Worm (Caenorhabditis elegans): ENCODE measurements around the gene K10D6.3.

ce11 chrV:11220936-11221335 is 20.5 kb downstream of the K10D6.3 start, which contains the start of gene T19B10.2:
- TF ChIP-seq nhr-77 (tag; optimal IDR thresholded peaks at IDR 0.05) (no peak), ceh-16 (tag; optimal IDR thresholded peaks at IDR 0.05) (no peak), sea-2 (GFP tag; optimal IDR thresholded peaks at IDR 0.05) (no peak), nhr-76 (tag; optimal IDR thresholded peaks at IDR 0.05) (no peak)
